Fruit fly (Drosophila melanogaster): Measurements from ENCODE around the gene CG9265.
A peak's percentile ranks its signal among the peaks of the same experiment; 100 is the strongest.

CG9265 gene

DNA sequence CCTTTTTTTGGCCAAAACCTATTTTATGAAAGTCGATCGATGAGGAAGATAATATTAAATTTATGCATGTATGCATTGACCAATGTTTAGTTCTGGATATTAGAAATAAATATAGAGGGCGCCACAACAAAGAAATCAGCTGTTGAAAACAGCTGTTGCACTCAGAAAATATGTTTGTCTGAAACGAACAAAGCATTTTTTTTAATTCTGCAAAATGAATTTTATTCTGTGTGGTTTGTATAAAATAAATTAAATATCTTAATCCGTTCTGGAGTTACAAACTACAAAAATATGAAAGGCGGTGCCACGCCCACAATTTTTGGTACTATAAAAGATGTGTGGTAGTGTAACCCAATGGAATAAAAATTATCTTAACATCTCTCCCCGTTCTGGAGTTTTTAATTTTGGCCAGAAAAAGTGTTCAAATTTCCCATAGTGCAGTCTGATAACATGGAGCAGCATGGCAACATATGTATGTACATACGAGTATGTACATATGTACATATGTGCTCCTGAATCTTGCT, 37.5 kb upstream of the CG9265 start (continued):
- TF ChIP-seq cato (GFP tag; optimal IDR thresholded peaks at IDR 0.05; ENCODE audit: borderline replicate concordance) (peak; percentile 48), CG3838 (GFP tag; optimal IDR thresholded peaks at IDR 0.05) (peak; percentile 41), Atf-2 (GFP tag; optimal IDR thresholded peaks at IDR 0.05) (peak; percentile 53), Sox102F (GFP tag; optimal IDR thresholded peaks at IDR 0.05) (peak; percentile 79), Lim3 (GFP tag; IDR thresholded peaks at IDR 0.05) (no peak), MTF-1 (GFP tag; optimal IDR thresholded peaks at IDR 0.05; ENCODE audit: borderline replicate concordance) (peak; percentile 4), Sry-δ (GFP tag; optimal IDR thresholded peaks at IDR 0.05) (peak; percentile 10), CG10462 (GFP tag; optimal IDR thresholded peaks at IDR 0.05) (peak; percentile 39), H2.0 (GFP tag; IDR thresholded peaks at IDR 0.05) (peak; percentile 59), CG9437 (GFP tag; optimal IDR thresholded peaks at IDR 0.05) (no peak), Spps (tag; optimal IDR thresholded peaks at IDR 0.05) (peak; percentile 37), tio (GFP tag; optimal IDR thresholded peaks at IDR 0.05) (peak; percentile 85), inv (GFP tag; IDR thresholded peaks at IDR 0.05; ENCODE audit: partially characterized antibody) (no peak), H15 (GFP tag; IDR thresholded peaks at IDR 0.05) (no peak), YL-1 (GFP tag; optimal IDR thresholded peaks at IDR 0.05) (no peak), Ets97D (GFP tag; optimal IDR thresholded peaks at IDR 0.05) (peak; percentile 38), Sox100B (GFP tag; optimal IDR thresholded peaks at IDR 0.05) (peak; percentile 62), HLHmδ (GFP tag; optimal IDR thresholded peaks at IDR 0.05) (no peak), D19B (GFP tag; optimal IDR thresholded peaks at IDR 0.05) (peak; percentile 9), CG7745 (tag; optimal IDR thresholded peaks at IDR 0.05) (no peak), CG15269 (tag; optimal IDR thresholded peaks at IDR 0.05) (peak; percentile 65), CG16863 (GFP tag; optimal IDR thresholded peaks at IDR 0.05) (peak; percentile 53), CG12769 (tag; optimal IDR thresholded peaks at IDR 0.05) (no peak), gce (GFP tag; IDR thresholded peaks at IDR 0.05) (no peak), Meics (GFP tag; optimal IDR thresholded peaks at IDR 0.05) (peak; percentile 22), CG31441 (GFP tag; IDR thresholded peaks at IDR 0.05) (peak; percentile 49), CG11398 (GFP tag; optimal IDR thresholded peaks at IDR 0.05) (no peak), CG12071 (GFP tag; optimal IDR thresholded peaks at IDR 0.05) (no peak), Ets65A (GFP tag) (peak; percentile 7), Xbp1 (GFP tag; optimal IDR thresholded peaks at IDR 0.05) (peak; percentile 70), btn (GFP tag; optimal IDR thresholded peaks at IDR 0.05) (peak; percentile 33), Fer2 (tag; optimal IDR thresholded peaks at IDR 0.05) (no peak), p53 (GFP tag; optimal IDR thresholded peaks at IDR 0.05) (no peak), Atf3 (GFP tag; optimal IDR thresholded peaks at IDR 0.05) (peak; percentile 33), CG3065 (GFP tag; optimal IDR thresholded peaks at IDR 0.05) (peak; percentile 29), tll (GFP tag; optimal IDR thresholded peaks at IDR 0.05) (peak in 1 of 2 experiments; percentile 26), toy (GFP tag; IDR thresholded peaks at IDR 0.05) (no peak), nerfin-2 (GFP tag; IDR thresholded peaks at IDR 0.05; ENCODE audit: partially characterized antibody) (no peak), Lpt (GFP tag; optimal IDR thresholded peaks at IDR 0.05) (no peak), gro (GFP tag; optimal IDR thresholded peaks at IDR 0.05) (peak; percentile 29), ab (GFP tag; optimal IDR thresholded peaks at IDR 0.05) (peak; percentile 8), Bteb2 (GFP tag; optimal IDR thresholded peaks at IDR 0.05) (peak; percentile 29), CG1832 (GFP tag; optimal IDR thresholded peaks at IDR 0.05) (no peak), CG18599 (GFP tag; optimal IDR thresholded peaks at IDR 0.05) (no peak), CG5245 (GFP tag; optimal IDR thresholded peaks at IDR 0.05) (peak; percentile 48), Stat92E (GFP tag; optimal IDR thresholded peaks at IDR 0.05) (no peak), schlank (tag; optimal IDR thresholded peaks at IDR 0.05) (no peak), CG8359 (GFP tag; optimal IDR thresholded peaks at IDR 0.05; ENCODE audit: borderline replicate concordance) (no peak), CG7271 (tag; optimal IDR thresholded peaks at IDR 0.05) (no peak), CG9609 (GFP tag; optimal IDR thresholded peaks at IDR 0.05) (no peak)

Measured in whole organism, embryonic.